Worm (Caenorhabditis elegans) whole organism, L2 larva: ENCODE data around the gene C04C3.14.

Experiments used
- nhr-25 ChIP-seq: fragments of 150-350 bp; sonication (generic microtip); optimal IDR thresholded peaks from 3 replicates; lab custom pipeline; 2014; ENCODE audit warnings: missing biosample characterization, missing genetic modification characterization
- ztf-11 ChIP-seq: sonication (generic microtip); optimal IDR thresholded peaks from 2 replicates; lab custom pipeline; 2017; ENCODE audit warnings: missing biosample characterization, missing genetic modification characterization

- no peak for TF ChIP-seq ztf-11
- TF ChIP-seq nhr-25 (tag; lab: Kevin White, UChicago) = no peak
Observed at ce11 chrIV:3442513-3442912, 46.8 kb downstream of the C04C3.14 start.
